Worm (Caenorhabditis elegans) whole organism, L2 larva: ENCODE data around the gene cyp-35A5.
A peak's percentile ranks its signal among the peaks of the same experiment; 100 is the strongest.

Source experiments
- F13H6.1 ChIP-seq: sonication (generic microtip); optimal IDR thresholded peaks from 2 replicates; lab custom pipeline; 2016; ENCODE audit warnings: missing genetic modification characterization, missing compliant biosample characterization
- R02D3.7 ChIP-seq: fragments of 150-350 bp; optimal IDR thresholded peaks from 2 replicates; lab custom pipeline; 2014; ENCODE audit warnings: missing biosample characterization, missing genetic modification characterization
- Y55F3AM.14 ChIP-seq: fragments of 200-800 bp; sonication (Bioruptor generic); optimal IDR thresholded peaks from 2 replicates; lab custom pipeline; 2018; ENCODE audit warnings: mild to moderate bottlenecking, missing genetic modification characterization, missing compliant biosample characterization
- ZK546.5 ChIP-seq: sonication (generic microtip); optimal IDR thresholded peaks from 2 replicates; lab custom pipeline; 2017; ENCODE audit warnings: missing biosample characterization, missing genetic modification characterization
- alr-1 ChIP-seq: fragments of 150-350 bp; optimal IDR thresholded peaks from 2 replicates; lab custom pipeline; 2014; ENCODE audit warnings: missing biosample characterization, missing genetic modification characterization
- aly-2 ChIP-seq: fragments of 150-350 bp; optimal IDR thresholded peaks from 2 replicates; lab custom pipeline; 2014; ENCODE audit warnings: missing biosample characterization, missing genetic modification characterization
- ama-1 ChIP-seq: fragments of 150-350 bp; optimal IDR thresholded peaks from 2 replicates; lab custom pipeline; 2018; ENCODE audit warnings: inconsistent platforms
- blmp-1 ChIP-seq: sonication (generic microtip); optimal IDR thresholded peaks from 2 replicates; lab custom pipeline; 2017; ENCODE audit warnings: missing genetic modification characterization, mild to moderate bottlenecking, missing compliant biosample characterization, antibody characterized with exemption, moderate library complexity; ENCODE audit not compliant: insufficient read depth
- crh-2 ChIP-seq: sonication (generic microtip); optimal IDR thresholded peaks from 2 replicates; lab custom pipeline; 2017; ENCODE audit warnings: missing biosample characterization, missing genetic modification characterization
- dmd-4 ChIP-seq: sonication (generic microtip); optimal IDR thresholded peaks from 2 replicates; lab custom pipeline; 2017; ENCODE audit warnings: missing biosample characterization, missing genetic modification characterization
- egl-27 ChIP-seq: sonication (generic microtip); optimal IDR thresholded peaks from 3 replicates; lab custom pipeline; 2017; ENCODE audit warnings: missing biosample characterization, missing genetic modification reagents, missing genetic modification characterization
- elt-1 ChIP-seq: fragments of 150-350 bp; optimal IDR thresholded peaks from 2 replicates; lab custom pipeline; 2014; ENCODE audit warnings: missing biosample characterization, missing genetic modification characterization
- elt-3 ChIP-seq: sonication (generic microtip); optimal IDR thresholded peaks from 2 replicates; lab custom pipeline; 2017; ENCODE audit warnings: missing biosample characterization, missing genetic modification characterization
- fos-1 ChIP-seq: fragments of 150-350 bp; optimal IDR thresholded peaks from 2 replicates; lab custom pipeline; 2014; ENCODE audit warnings: missing biosample characterization, missing genetic modification characterization
- lin-11 ChIP-seq: fragments of 150-350 bp; sonication (generic microtip); optimal IDR thresholded peaks from 2 replicates; lab custom pipeline; 2014; ENCODE audit warnings: missing biosample characterization, missing genetic modification characterization, inconsistent platforms, mixed read lengths
- lin-13 ChIP-seq: fragments of 150-350 bp; optimal IDR thresholded peaks from 2 replicates; lab custom pipeline; 2014; ENCODE audit warnings: missing biosample characterization, missing genetic modification reagents, missing genetic modification characterization
- lsy-2 ChIP-seq, 2 experiments: fragments of 150-350 bp in 1 of 2; sonication (generic microtip) in 1 of 2; optimal IDR thresholded peaks; 2 replicates each; lab custom pipeline; 2014 to 2017; ENCODE audit warnings: missing biosample characterization in 2 of 2, missing genetic modification characterization in 2 of 2
- mab-5 ChIP-seq: fragments of 150-350 bp; optimal IDR thresholded peaks from 2 replicates; lab custom pipeline; 2014; ENCODE audit warnings: missing biosample characterization, missing genetic modification characterization
- mbf-1 ChIP-seq: sonication (generic microtip); optimal IDR thresholded peaks from 2 replicates; lab custom pipeline; 2017; ENCODE audit warnings: missing biosample characterization, missing genetic modification characterization
- mdl-1 ChIP-seq, 2 experiments: fragments of 150-350 bp in 1 of 2; sonication (generic microtip) in 1 of 2; optimal IDR thresholded peaks; 2 replicates each; lab custom pipeline; 2017; ENCODE audit warnings: missing biosample characterization in 2 of 2, missing genetic modification characterization in 2 of 2
- nhr-10 ChIP-seq: sonication (generic microtip); optimal IDR thresholded peaks from 2 replicates; lab custom pipeline; 2017; ENCODE audit warnings: missing biosample characterization, missing genetic modification characterization
- nhr-12 ChIP-seq: fragments of 150-350 bp; optimal IDR thresholded peaks from 2 replicates; lab custom pipeline; 2014; ENCODE audit warnings: missing biosample characterization, missing genetic modification characterization
- nhr-129 ChIP-seq: fragments of 150-350 bp; optimal IDR thresholded peaks from 2 replicates; lab custom pipeline; 2014; ENCODE audit warnings: missing biosample characterization, missing genetic modification characterization
- nhr-21 ChIP-seq: fragments of 150-350 bp; optimal IDR thresholded peaks from 2 replicates; lab custom pipeline; 2014; ENCODE audit warnings: missing biosample characterization, missing genetic modification characterization
- nhr-23 ChIP-seq: fragments of 150-350 bp; optimal IDR thresholded peaks from 2 replicates; lab custom pipeline; 2014; ENCODE audit warnings: missing biosample characterization, missing genetic modification reagents, missing genetic modification characterization
- nhr-237 ChIP-seq: fragments of 150-350 bp; optimal IDR thresholded peaks from 2 replicates; lab custom pipeline; 2014; ENCODE audit warnings: missing biosample characterization, missing genetic modification characterization
- nhr-25 ChIP-seq: fragments of 150-350 bp; sonication (generic microtip); optimal IDR thresholded peaks from 3 replicates; lab custom pipeline; 2014; ENCODE audit warnings: missing biosample characterization, missing genetic modification characterization
- nhr-6 ChIP-seq: fragments of 150-350 bp; optimal IDR thresholded peaks from 2 replicates; lab custom pipeline; 2014; ENCODE audit warnings: missing biosample characterization, missing genetic modification characterization
- nhr-77 ChIP-seq: fragments of 150-350 bp; optimal IDR thresholded peaks from 2 replicates; lab custom pipeline; 2014; ENCODE audit warnings: missing biosample characterization, missing genetic modification characterization
- peb-1 ChIP-seq: fragments of 150-350 bp; optimal IDR thresholded peaks from 2 replicates; lab custom pipeline; 2014; ENCODE audit warnings: missing biosample characterization, missing genetic modification characterization
- sem-4 ChIP-seq: fragments of 150-350 bp; optimal IDR thresholded peaks from 2 replicates; lab custom pipeline; 2014; ENCODE audit warnings: missing biosample characterization, missing genetic modification reagents, missing genetic modification characterization
- skn-1 ChIP-seq: sonication (generic microtip); optimal IDR thresholded peaks from 2 replicates; lab custom pipeline; 2017; ENCODE audit warnings: missing biosample characterization, missing genetic modification characterization
- sma-3 ChIP-seq: sonication (generic microtip); optimal IDR thresholded peaks from 2 replicates; lab custom pipeline; 2016; ENCODE audit warnings: missing genetic modification reagents, missing genetic modification characterization, missing compliant biosample characterization
- sma-9 ChIP-seq, 2 experiments: fragments of 150-350 bp in 1 of 2; sonication (generic microtip) in 1 of 2; optimal IDR thresholded peaks; 2 replicates each; lab custom pipeline; 2014 to 2016; ENCODE audit warnings: missing genetic modification characterization in 2 of 2, mild to moderate bottlenecking in 1 of 2, missing biosample characterization in 1 of 2, missing compliant biosample characterization in 1 of 2, missing genetic modification reagents in 1 of 2, moderate library complexity in 1 of 2
- snpc-4 ChIP-seq: fragments of 150-350 bp; optimal IDR thresholded peaks from 2 replicates; lab custom pipeline; 2014; ENCODE audit warnings: missing biosample characterization, missing genetic modification characterization
- unc-39 ChIP-seq: fragments of 150-350 bp; optimal IDR thresholded peaks from 2 replicates; lab custom pipeline; 2014; ENCODE audit warnings: missing biosample characterization, missing genetic modification characterization
- unc-55 ChIP-seq: fragments of 150-350 bp; sonication (generic microtip); optimal IDR thresholded peaks from 3 replicates; lab custom pipeline; 2014; ENCODE audit warnings: missing biosample characterization, missing genetic modification reagents, missing genetic modification characterization
- unc-62 ChIP-seq: fragments of 150-350 bp; optimal IDR thresholded peaks from 2 replicates; lab custom pipeline; 2014; ENCODE audit warnings: missing biosample characterization, missing genetic modification reagents, missing genetic modification characterization
- ztf-1 ChIP-seq: fragments of 200-800 bp; sonication (Bioruptor generic); conservative IDR thresholded peaks from 2 replicates; pipeline ENCODE4 v1.3.6; 2022; ENCODE audit warnings: missing genetic modification characterization, missing compliant biosample characterization
- ztf-4 ChIP-seq: fragments of 150-350 bp; optimal IDR thresholded peaks from 2 replicates; lab custom pipeline; 2014; ENCODE audit warnings: missing biosample characterization, missing genetic modification characterization

The cyp-35A5 gene

ce11 chrV:3979053-3979452 lies 42.9 kb downstream of the cyp-35A5 start, which contains the start of gene nlp-34:
TSS of gene nlp-34 (minus strand) at chrV:3979134.
- TF ChIP-seq nhr-77 (no peak), unc-55 (no peak), ZK546.5 (no peak), alr-1 (no peak), sma-3 (GFP tag; lab: Kevin White, UChicago) (no peak), ama-1 (lab: Kevin White, UChicago) (no peak), aly-2 (tag; lab: Kevin White, UChicago) (no peak), mab-5 (tag; lab: Kevin White, UChicago) (no peak), mbf-1 (tag; lab: Kevin White, UChicago) (no peak), peb-1 (tag; lab: Kevin White, UChicago) (no peak), nhr-21 (tag; lab: Kevin White, UChicago) (no peak), nhr-10 (tag; lab: Kevin White, UChicago) (no peak), mdl-1 (tag; optimal IDR thresholded peaks at IDR 0.05; lab: Kevin White, UChicago) (no peak)

ce11 chrV:3979819-3980218 lies 43.7 kb downstream of the cyp-35A5 start, which contains the start of gene nlp-31:
TSS of gene nlp-31 (plus strand) at chrV:3980055.
- no peak for TF ChIP-seq ZK546.5
- no peak for TF ChIP-seq skn-1 (tag; lab: Kevin White, UChicago)
- TF ChIP-seq nhr-10 (tag; lab: Kevin White, UChicago), result no peak
- no peak for TF ChIP-seq nhr-237 (tag; lab: Kevin White, UChicago)
- TF ChIP-seq nhr-25, result peak; percentile 77
- TF ChIP-seq nhr-23 (tag; lab: Kevin White, UChicago), result no peak
- no peak for TF ChIP-seq ztf-1 (GFP tag; lab: Robert Waterston, UW)
- peak; percentile 90 for TF ChIP-seq sma-3 (GFP tag; lab: Kevin White, UChicago)
- peak in 1 of 2 experiments; percentile 23 for TF ChIP-seq mdl-1 (tag; optimal IDR thresholded peaks at IDR 0.05; lab: Kevin White, UChicago)
- no peak for TF ChIP-seq mbf-1 (tag; lab: Kevin White, UChicago)
- no peak for TF ChIP-seq sem-4 (tag; lab: Kevin White, UChicago)
- no peak for TF ChIP-seq nhr-77
- TF ChIP-seq nhr-21 (tag; lab: Kevin White, UChicago), result peak; percentile 73
- peak; percentile 69 for TF ChIP-seq sma-9 (GFP tag; optimal IDR thresholded peaks at IDR 0.05; lab: Kevin White, UChicago)
- no peak for TF ChIP-seq sma-9 (tag; optimal IDR thresholded peaks at IDR 0.05; lab: Kevin White, UChicago)
- TF ChIP-seq crh-2 (tag; lab: Kevin White, UChicago), result peak; percentile 5
- no peak for TF ChIP-seq dmd-4 (tag; lab: Kevin White, UChicago)
- TF ChIP-seq blmp-1, result peak; percentile 57
- no peak for TF ChIP-seq nhr-6 (tag; lab: Kevin White, UChicago)
- no peak for TF ChIP-seq unc-62 (GFP tag; lab: Kevin White, UChicago)
- TF ChIP-seq nhr-129 (tag; lab: Kevin White, UChicago), result no peak
- no peak for TF ChIP-seq egl-27 (tag; lab: Kevin White, UChicago)
- no peak for TF ChIP-seq lin-13 (GFP tag; lab: Kevin White, UChicago)
- TF ChIP-seq fos-1, result peak; percentile 34
- TF ChIP-seq R02D3.7, result no peak
- TF ChIP-seq peb-1 (tag; lab: Kevin White, UChicago), result no peak
- TF ChIP-seq lsy-2 (tag; optimal IDR thresholded peaks at IDR 0.05; lab: Kevin White, UChicago), result no peak
- TF ChIP-seq nhr-12 (tag; lab: Kevin White, UChicago), result no peak
- TF ChIP-seq mab-5 (tag; lab: Kevin White, UChicago), result no peak
- TF ChIP-seq aly-2 (tag; lab: Kevin White, UChicago), result no peak
- no peak for TF ChIP-seq ztf-4 (tag; lab: Kevin White, UChicago)
- TF ChIP-seq elt-3 (tag; lab: Kevin White, UChicago), result no peak
- no peak for TF ChIP-seq lin-11 (tag; lab: Kevin White, UChicago)
- no peak for TF ChIP-seq snpc-4 (tag; lab: Kevin White, UChicago)
- no peak for TF ChIP-seq elt-1 (tag; lab: Kevin White, UChicago)
- peak; percentile 10 for TF ChIP-seq F13H6.1 (tag; lab: Kevin White, UChicago)
- no peak for TF ChIP-seq Y55F3AM.14 (GFP tag; lab: Kevin White, UChicago)
- TF ChIP-seq unc-39 (tag; lab: Kevin White, UChicago), result no peak
